Fruit fly (Drosophila melanogaster) whole organism, wandering third instar larva: ENCODE results near the gene CG42571.

Experiments
- Abd-B ChIP-seq: fragments of >200 bp; optimal IDR thresholded peaks from 2 replicates; lab custom pipeline; 2017; ENCODE audit warnings: missing biosample characterization, missing genetic modification characterization
- CG32264 ChIP-seq: fragments of 200-800 bp; sonication (Bioruptor generic); optimal IDR thresholded peaks from 2 replicates; lab custom pipeline; 2016; ENCODE audit warnings: missing biosample characterization, missing genetic modification characterization
- CG9705 ChIP-seq: fragments of 200-800 bp; sonication (Bioruptor generic); optimal IDR thresholded peaks from 2 replicates; lab custom pipeline; 2018; ENCODE audit warnings: missing biosample characterization, mild to moderate bottlenecking, missing genetic modification characterization
- CrebA ChIP-seq: fragments of 200-800 bp; sonication (Bioruptor generic); optimal IDR thresholded peaks from 2 replicates; lab custom pipeline; 2016; ENCODE audit warnings: missing biosample characterization, mild to moderate bottlenecking, missing genetic modification characterization, borderline replicate concordance
- Dfd ChIP-seq: fragments of >200 bp; optimal IDR thresholded peaks from 2 replicates; lab custom pipeline; 2017; ENCODE audit warnings: missing biosample characterization, missing genetic modification characterization
- Dif ChIP-seq: fragments of 200-275, 200-300 bp; sonication (Bioruptor generic); optimal IDR thresholded peaks from 2 replicates; lab custom pipeline; 2018; ENCODE audit warnings: missing biosample characterization, missing genetic modification characterization; ENCODE audit not compliant: partially characterized antibody
- GATAd ChIP-seq: sonication (Bioruptor generic); optimal IDR thresholded peaks from 2 replicates; lab custom pipeline; 2016; ENCODE audit warnings: missing biosample characterization, missing genetic modification characterization
- HLH106 ChIP-seq: fragments of 200-800 bp; optimal IDR thresholded peaks from 3 replicates; lab custom pipeline; 2019; ENCODE audit warnings: missing biosample characterization, mild to moderate bottlenecking, missing genetic modification characterization, moderate library complexity
- Hnf4 ChIP-seq: fragments of 200-800 bp; sonication (Bioruptor generic); optimal IDR thresholded peaks from 2 replicates; lab custom pipeline; 2016; ENCODE audit warnings: missing biosample characterization, mild to moderate bottlenecking, missing genetic modification characterization
- Hr78 ChIP-seq: fragments of >200 bp; optimal IDR thresholded peaks from 2 replicates; lab custom pipeline; 2017; ENCODE audit warnings: missing biosample characterization, missing genetic modification characterization
- Hr83 ChIP-seq: fragments of 200-300 bp; sonication (Bioruptor generic); optimal IDR thresholded peaks from 2 replicates; lab custom pipeline; 2016; ENCODE audit warnings: missing biosample characterization, mild to moderate bottlenecking, missing genetic modification characterization, moderate library complexity; ENCODE audit not compliant: poor library complexity, severe bottlenecking
- Jra ChIP-seq: sonication (Bioruptor generic); optimal IDR thresholded peaks from 2 replicates; lab custom pipeline; 2016; ENCODE audit warnings: missing biosample characterization, missing genetic modification characterization
- Mio ChIP-seq: sonication (Bioruptor generic); optimal IDR thresholded peaks from 2 replicates; lab custom pipeline; 2016; ENCODE audit warnings: missing biosample characterization, missing genetic modification characterization
- Myc ChIP-seq: fragments of >200 bp; optimal IDR thresholded peaks from 2 replicates; lab custom pipeline; 2017
- N ChIP-seq: fragments of >200 bp; optimal IDR thresholded peaks from 2 replicates; lab custom pipeline; 2018; ENCODE audit warnings: missing biosample characterization, missing external identifiers, missing genetic modification characterization
- OdsH ChIP-seq: fragments of 200-800 bp; sonication (Bioruptor generic); optimal IDR thresholded peaks from 2 replicates; lab custom pipeline; 2016; ENCODE audit warnings: missing biosample characterization, mild to moderate bottlenecking, missing genetic modification characterization
- Rel ChIP-seq, 2 experiments: fragments of 200-800 bp; sonication (Bioruptor generic) in 1 of 2; optimal IDR thresholded peaks; 2 replicates in 1 of 2; 3 replicates in 1 of 2; lab custom pipeline; 2016 to 2019; ENCODE audit warnings: mild to moderate bottlenecking in 2 of 2, missing biosample characterization in 2 of 2, missing genetic modification characterization in 2 of 2, moderate library complexity in 1 of 2
- Sp1 ChIP-seq: fragments of 200-800 bp; sonication (Bioruptor generic); optimal IDR thresholded peaks from 3 replicates; lab custom pipeline; 2019; ENCODE audit warnings: missing biosample characterization, mild to moderate bottlenecking, missing genetic modification characterization, moderate library complexity
- Vsx2 ChIP-seq: fragments of 200-300, 225-300 bp; sonication (Bioruptor generic); optimal IDR thresholded peaks from 2 replicates; lab custom pipeline; 2018; ENCODE audit warnings: missing biosample characterization, missing genetic modification characterization; ENCODE audit not compliant: partially characterized antibody
- br ChIP-seq: fragments of 200-800 bp; sonication (Bioruptor generic); optimal IDR thresholded peaks from 2 replicates; lab custom pipeline; 2016; ENCODE audit warnings: missing biosample characterization, missing genetic modification characterization
- brk ChIP-seq: fragments of 200-800 bp; sonication (Bioruptor generic); optimal IDR thresholded peaks from 2 replicates; lab custom pipeline; 2016; ENCODE audit warnings: missing biosample characterization, mild to moderate bottlenecking, missing genetic modification characterization
- dl ChIP-seq, 2 experiments: fragments of 175-275, 200-275 bp in 1 of 2; fragments of 200-275 bp in 1 of 2; sonication (Bioruptor generic); optimal IDR thresholded peaks; lab custom pipeline; 2018; ENCODE audit warnings: mild to moderate bottlenecking in 2 of 2, missing biosample characterization in 2 of 2, missing genetic modification characterization in 2 of 2, moderate library complexity in 2 of 2; ENCODE audit not compliant: partially characterized antibody in 2 of 2, insufficient read depth in 1 of 2
- dmrt93B ChIP-seq: fragments of 200-800 bp; sonication (Bioruptor generic); optimal IDR thresholded peaks from 2 replicates; lab custom pipeline; 2018; ENCODE audit warnings: missing biosample characterization, mild to moderate bottlenecking, missing genetic modification characterization
- dsf ChIP-seq: sonication (Bioruptor generic); optimal IDR thresholded peaks from 2 replicates; lab custom pipeline; 2016; ENCODE audit warnings: missing biosample characterization, missing genetic modification characterization, borderline replicate concordance
- ey ChIP-seq: fragments of 200-800 bp; sonication (Bioruptor generic); optimal IDR thresholded peaks from 2 replicates; lab custom pipeline; 2016; ENCODE audit warnings: missing biosample characterization, missing genetic modification characterization
- foxo ChIP-seq, 2 experiments: fragments of 200-800 bp; sonication (Bioruptor generic); optimal IDR thresholded peaks; 2 replicates in 1 of 2; 3 replicates in 1 of 2; lab custom pipeline; 2016 to 2017; ENCODE audit warnings: missing biosample characterization in 2 of 2, missing genetic modification characterization in 2 of 2
- fru ChIP-seq: fragments of 200-800 bp; sonication (Bioruptor generic); optimal IDR thresholded peaks from 3 replicates; lab custom pipeline; 2016; ENCODE audit warnings: missing biosample characterization, mild to moderate bottlenecking, missing genetic modification characterization
- h ChIP-seq: fragments of 200-800 bp; sonication (Bioruptor generic); optimal IDR thresholded peaks from 3 replicates; lab custom pipeline; 2016; ENCODE audit warnings: missing biosample characterization, mild to moderate bottlenecking, missing genetic modification characterization
- jim ChIP-seq: fragments of 175-275, 200-325 bp; sonication (Bioruptor generic); optimal IDR thresholded peaks from 2 replicates; lab custom pipeline; 2016; ENCODE audit warnings: missing biosample characterization, mild to moderate bottlenecking, missing genetic modification characterization
- lola ChIP-seq: fragments of >200 bp; optimal IDR thresholded peaks from 2 replicates; lab custom pipeline; 2017; ENCODE audit warnings: missing biosample characterization, missing genetic modification characterization
- pan ChIP-seq: fragments of >200 bp; optimal IDR thresholded peaks from 2 replicates; lab custom pipeline; 2017
- psq ChIP-seq: fragments of 200-800 bp; sonication (Bioruptor generic); optimal IDR thresholded peaks from 3 replicates; lab custom pipeline; 2017; ENCODE audit warnings: missing biosample characterization, mild to moderate bottlenecking, missing genetic modification characterization, moderate library complexity
- rgr ChIP-seq: fragments of 200-800 bp; sonication (Bioruptor generic); optimal IDR thresholded peaks from 3 replicates; lab custom pipeline; 2016; ENCODE audit warnings: missing biosample characterization, mild to moderate bottlenecking, missing genetic modification characterization
- sage ChIP-seq: fragments of 200-800 bp; sonication (Bioruptor generic); optimal IDR thresholded peaks from 2 replicates; lab custom pipeline; 2016; ENCODE audit warnings: missing biosample characterization, mild to moderate bottlenecking, missing genetic modification characterization
- sv ChIP-seq: fragments of 200-800 bp; sonication (Bioruptor generic); optimal IDR thresholded peaks from 3 replicates; lab custom pipeline; 2016; ENCODE audit warnings: missing biosample characterization, missing genetic modification characterization
- tai ChIP-seq: sonication (Bioruptor generic); optimal IDR thresholded peaks from 2 replicates; lab custom pipeline; 2016; ENCODE audit warnings: missing biosample characterization, missing genetic modification characterization
- usp ChIP-seq: fragments of >200 bp; optimal IDR thresholded peaks from 2 replicates; lab custom pipeline; 2017; ENCODE audit warnings: missing biosample characterization, missing genetic modification characterization
- woc ChIP-seq: sonication (Bioruptor generic); optimal IDR thresholded peaks from 2 replicates; lab custom pipeline; 2016; ENCODE audit warnings: missing biosample characterization, mild to moderate bottlenecking, missing genetic modification characterization

CG42571 gene

dm6 chr3L:15761918-15762317, 45.7 kb downstream of the CG42571 start:
- peak; percentile 64 for TF ChIP-seq HLH106
- TF ChIP-seq Sp1 (GFP tag; lab: Kevin White, UChicago), result peak; percentile 53
- TF ChIP-seq Hnf4, result no peak
- TF ChIP-seq OdsH (GFP tag; lab: Kevin White, UChicago), result peak; percentile 25
- peak in 1 of 2 experiments; percentile 32 for TF ChIP-seq foxo (GFP tag; optimal IDR thresholded peaks at IDR 0.05; lab: Kevin White, UChicago)
- TF ChIP-seq sv (GFP tag; lab: Kevin White, UChicago), result no peak
- no peak for TF ChIP-seq Vsx2 (GFP tag; lab: Kevin White, UChicago)
- no peak for TF ChIP-seq jim (GFP tag; lab: Kevin White, UChicago)
- no peak for TF ChIP-seq br (GFP tag; lab: Kevin White, UChicago)
- TF ChIP-seq CrebA, result no peak
- TF ChIP-seq Hr78 (GFP tag; lab: Kevin White, UChicago), result no peak
- TF ChIP-seq brk (GFP tag; lab: Kevin White, UChicago), result peak; percentile 4
- TF ChIP-seq rgr (GFP tag; lab: Kevin White, UChicago), result no peak
- TF ChIP-seq tai (GFP tag; lab: Kevin White, UChicago), result no peak
- no peak for TF ChIP-seq GATAd
- peak; percentile 29 for TF ChIP-seq dmrt93B (GFP tag; lab: Kevin White, UChicago)
- TF ChIP-seq Jra (GFP tag; lab: Kevin White, UChicago), result no peak
- TF ChIP-seq lola (GFP tag; lab: Kevin White, UChicago), result no peak
- no peak for TF ChIP-seq Dfd (GFP tag; lab: Kevin White, UChicago)
- TF ChIP-seq usp (GFP tag; lab: Kevin White, UChicago), result no peak
- TF ChIP-seq fru (GFP tag; lab: Kevin White, UChicago), result no peak
- no peak for TF ChIP-seq Dif (GFP tag; lab: Kevin White, UChicago)
- no peak for TF ChIP-seq Hr83 (GFP tag; lab: Kevin White, UChicago)
- no peak for TF ChIP-seq dsf
- TF ChIP-seq psq (GFP tag; lab: Kevin White, UChicago), result peak; percentile 27
- TF ChIP-seq sage (GFP tag; lab: Kevin White, UChicago), result no peak
- no peak for TF ChIP-seq pan (lab: Kevin White, UChicago)
- no peak for TF ChIP-seq dl (GFP tag; optimal IDR thresholded peaks at IDR 0.05; lab: Kevin White, UChicago; ENCODE audit: insufficient read depth in 1 of 2, partially characterized antibody in 2 of 2)
- no peak for TF ChIP-seq Abd-B
- no peak for TF ChIP-seq Rel (GFP tag; optimal IDR thresholded peaks at IDR 0.05; lab: Kevin White, UChicago)
- no peak for TF ChIP-seq Rel (tag; optimal IDR thresholded peaks at IDR 0.05; lab: Kevin White, UChicago)
- no peak for TF ChIP-seq woc (GFP tag; lab: Kevin White, UChicago)
- no peak for TF ChIP-seq Mio (GFP tag; lab: Kevin White, UChicago)
- peak; percentile 21 for TF ChIP-seq h
- no peak for TF ChIP-seq N (GFP tag; lab: Kevin White, UChicago)
- no peak for TF ChIP-seq CG32264
- TF ChIP-seq ey (GFP tag; lab: Kevin White, UChicago), result no peak
- TF ChIP-seq CG9705 (GFP tag; lab: Kevin White, UChicago), result no peak
- no peak for TF ChIP-seq Myc (lab: Kevin White, UChicago)
- TF ChIP-seq, all 38 proteins: peak for 8

- no peak for TF ChIP-seq Abd-B
- peak; percentile 39 for TF ChIP-seq psq (GFP tag; lab: Kevin White, UChicago)
- TF ChIP-seq rgr (GFP tag; lab: Kevin White, UChicago), result peak; percentile 18
- peak; percentile 70 for TF ChIP-seq Hr83 (GFP tag; lab: Kevin White, UChicago)
- peak; percentile 40 for TF ChIP-seq OdsH (GFP tag; lab: Kevin White, UChicago)
- TF ChIP-seq Sp1 (GFP tag; lab: Kevin White, UChicago), result peak; percentile 77
- TF ChIP-seq Rel (GFP tag; optimal IDR thresholded peaks at IDR 0.05; lab: Kevin White, UChicago), result no peak
- TF ChIP-seq Rel (tag; optimal IDR thresholded peaks at IDR 0.05; lab: Kevin White, UChicago), result peak; percentile 90
- peak in 1 of 2 experiments; percentile 65 for TF ChIP-seq foxo (GFP tag; optimal IDR thresholded peaks at IDR 0.05; lab: Kevin White, UChicago)
- no peak for TF ChIP-seq Hr78 (GFP tag; lab: Kevin White, UChicago)
- TF ChIP-seq N (GFP tag; lab: Kevin White, UChicago), result no peak
- TF ChIP-seq dmrt93B (GFP tag; lab: Kevin White, UChicago), result peak; percentile 73
- TF ChIP-seq dsf, result no peak
- no peak for TF ChIP-seq pan (lab: Kevin White, UChicago)
- TF ChIP-seq Dfd (GFP tag; lab: Kevin White, UChicago), result no peak
- TF ChIP-seq Jra (GFP tag; lab: Kevin White, UChicago), result no peak
- no peak for TF ChIP-seq tai (GFP tag; lab: Kevin White, UChicago)
- TF ChIP-seq HLH106, result peak; percentile 84
- TF ChIP-seq jim (GFP tag; lab: Kevin White, UChicago), result no peak
- TF ChIP-seq fru (GFP tag; lab: Kevin White, UChicago), result peak; percentile 68
- TF ChIP-seq CG9705 (GFP tag; lab: Kevin White, UChicago), result peak; percentile 41
- TF ChIP-seq ey (GFP tag; lab: Kevin White, UChicago), result peak; percentile 21
- TF ChIP-seq GATAd, result no peak
- no peak for TF ChIP-seq Mio (GFP tag; lab: Kevin White, UChicago)
- no peak for TF ChIP-seq Myc (lab: Kevin White, UChicago)
- TF ChIP-seq Vsx2 (GFP tag; lab: Kevin White, UChicago), result no peak
- no peak for TF ChIP-seq br (GFP tag; lab: Kevin White, UChicago)
- TF ChIP-seq sage (GFP tag; lab: Kevin White, UChicago), result no peak
- peak; percentile 42 for TF ChIP-seq woc (GFP tag; lab: Kevin White, UChicago)
- TF ChIP-seq dl (GFP tag; optimal IDR thresholded peaks at IDR 0.05; lab: Kevin White, UChicago; ENCODE audit: insufficient read depth in 1 of 2, partially characterized antibody in 2 of 2), result no peak
- TF ChIP-seq h, result peak; percentile 55
- TF ChIP-seq, all 38 proteins: peak for 14
Observed at dm6 chr3L:15762449-15763189, 46.4 kb downstream of the CG42571 start.
